Worm (Caenorhabditis elegans) whole organism, L2 larva: Measurements from ENCODE around the gene str-145.

Experiments used
- R02D3.7 ChIP-seq: fragments of 150-350 bp; optimal IDR thresholded peaks from 2 replicates; lab custom pipeline; 2014; ENCODE audit warnings: missing biosample characterization, missing genetic modification characterization
- ZK546.5 ChIP-seq: sonication (generic microtip); optimal IDR thresholded peaks from 2 replicates; lab custom pipeline; 2017; ENCODE audit warnings: missing biosample characterization, missing genetic modification characterization
- alr-1 ChIP-seq: fragments of 150-350 bp; optimal IDR thresholded peaks from 2 replicates; lab custom pipeline; 2014; ENCODE audit warnings: missing biosample characterization, missing genetic modification characterization
- aly-2 ChIP-seq: fragments of 150-350 bp; optimal IDR thresholded peaks from 2 replicates; lab custom pipeline; 2014; ENCODE audit warnings: missing biosample characterization, missing genetic modification characterization
- ama-1 ChIP-seq: fragments of 150-350 bp; optimal IDR thresholded peaks from 2 replicates; lab custom pipeline; 2018; ENCODE audit warnings: inconsistent platforms
- blmp-1 ChIP-seq: sonication (generic microtip); optimal IDR thresholded peaks from 2 replicates; lab custom pipeline; 2017; ENCODE audit warnings: missing genetic modification characterization, mild to moderate bottlenecking, missing compliant biosample characterization, antibody characterized with exemption, moderate library complexity; ENCODE audit not compliant: insufficient read depth
- ceh-82 ChIP-seq: fragments of 150-350 bp; optimal IDR thresholded peaks from 2 replicates; lab custom pipeline; 2014; ENCODE audit warnings: missing biosample characterization, missing genetic modification characterization
- crh-2 ChIP-seq: sonication (generic microtip); optimal IDR thresholded peaks from 2 replicates; lab custom pipeline; 2017; ENCODE audit warnings: missing biosample characterization, missing genetic modification characterization
- dmd-4 ChIP-seq: sonication (generic microtip); optimal IDR thresholded peaks from 2 replicates; lab custom pipeline; 2017; ENCODE audit warnings: missing biosample characterization, missing genetic modification characterization
- egl-27 ChIP-seq: sonication (generic microtip); optimal IDR thresholded peaks from 3 replicates; lab custom pipeline; 2017; ENCODE audit warnings: missing biosample characterization, missing genetic modification reagents, missing genetic modification characterization
- elt-3 ChIP-seq: sonication (generic microtip); optimal IDR thresholded peaks from 2 replicates; lab custom pipeline; 2017; ENCODE audit warnings: missing biosample characterization, missing genetic modification characterization
- fos-1 ChIP-seq: fragments of 150-350 bp; optimal IDR thresholded peaks from 2 replicates; lab custom pipeline; 2014; ENCODE audit warnings: missing biosample characterization, missing genetic modification characterization
- gmeb-1 ChIP-seq: fragments of 150-350 bp; optimal IDR thresholded peaks from 2 replicates; lab custom pipeline; 2014; ENCODE audit warnings: missing biosample characterization, missing genetic modification characterization
- lin-11 ChIP-seq: fragments of 150-350 bp; sonication (generic microtip); optimal IDR thresholded peaks from 2 replicates; lab custom pipeline; 2014; ENCODE audit warnings: missing biosample characterization, missing genetic modification characterization, inconsistent platforms, mixed read lengths
- lin-13 ChIP-seq: fragments of 150-350 bp; optimal IDR thresholded peaks from 2 replicates; lab custom pipeline; 2014; ENCODE audit warnings: missing biosample characterization, missing genetic modification reagents, missing genetic modification characterization
- lsy-2 ChIP-seq, 2 experiments: fragments of 150-350 bp in 1 of 2; sonication (generic microtip) in 1 of 2; optimal IDR thresholded peaks; 2 replicates each; lab custom pipeline; 2014 to 2017; ENCODE audit warnings: missing biosample characterization in 2 of 2, missing genetic modification characterization in 2 of 2
- mab-5 ChIP-seq: fragments of 150-350 bp; optimal IDR thresholded peaks from 2 replicates; lab custom pipeline; 2014; ENCODE audit warnings: missing biosample characterization, missing genetic modification characterization
- mdl-1 ChIP-seq, 2 experiments: fragments of 150-350 bp in 1 of 2; sonication (generic microtip) in 1 of 2; optimal IDR thresholded peaks; 2 replicates each; lab custom pipeline; 2017; ENCODE audit warnings: missing biosample characterization in 2 of 2, missing genetic modification characterization in 2 of 2
- nhr-10 ChIP-seq: sonication (generic microtip); optimal IDR thresholded peaks from 2 replicates; lab custom pipeline; 2017; ENCODE audit warnings: missing biosample characterization, missing genetic modification characterization
- nhr-12 ChIP-seq: fragments of 150-350 bp; optimal IDR thresholded peaks from 2 replicates; lab custom pipeline; 2014; ENCODE audit warnings: missing biosample characterization, missing genetic modification characterization
- nhr-129 ChIP-seq: fragments of 150-350 bp; optimal IDR thresholded peaks from 2 replicates; lab custom pipeline; 2014; ENCODE audit warnings: missing biosample characterization, missing genetic modification characterization
- nhr-21 ChIP-seq: fragments of 150-350 bp; optimal IDR thresholded peaks from 2 replicates; lab custom pipeline; 2014; ENCODE audit warnings: missing biosample characterization, missing genetic modification characterization
- nhr-6 ChIP-seq: fragments of 150-350 bp; optimal IDR thresholded peaks from 2 replicates; lab custom pipeline; 2014; ENCODE audit warnings: missing biosample characterization, missing genetic modification characterization
- peb-1 ChIP-seq: fragments of 150-350 bp; optimal IDR thresholded peaks from 2 replicates; lab custom pipeline; 2014; ENCODE audit warnings: missing biosample characterization, missing genetic modification characterization
- sem-4 ChIP-seq: fragments of 150-350 bp; optimal IDR thresholded peaks from 2 replicates; lab custom pipeline; 2014; ENCODE audit warnings: missing biosample characterization, missing genetic modification reagents, missing genetic modification characterization
- skn-1 ChIP-seq: sonication (generic microtip); optimal IDR thresholded peaks from 2 replicates; lab custom pipeline; 2017; ENCODE audit warnings: missing biosample characterization, missing genetic modification characterization
- sma-3 ChIP-seq: sonication (generic microtip); optimal IDR thresholded peaks from 2 replicates; lab custom pipeline; 2016; ENCODE audit warnings: missing genetic modification reagents, missing genetic modification characterization, missing compliant biosample characterization
- snpc-4 ChIP-seq: fragments of 150-350 bp; optimal IDR thresholded peaks from 2 replicates; lab custom pipeline; 2014; ENCODE audit warnings: missing biosample characterization, missing genetic modification characterization
- unc-39 ChIP-seq: fragments of 150-350 bp; optimal IDR thresholded peaks from 2 replicates; lab custom pipeline; 2014; ENCODE audit warnings: missing biosample characterization, missing genetic modification characterization
- unc-62 ChIP-seq: fragments of 150-350 bp; optimal IDR thresholded peaks from 2 replicates; lab custom pipeline; 2014; ENCODE audit warnings: missing biosample characterization, missing genetic modification reagents, missing genetic modification characterization
- ztf-11 ChIP-seq: sonication (generic microtip); optimal IDR thresholded peaks from 2 replicates; lab custom pipeline; 2017; ENCODE audit warnings: missing biosample characterization, missing genetic modification characterization
- ztf-4 ChIP-seq: fragments of 150-350 bp; optimal IDR thresholded peaks from 2 replicates; lab custom pipeline; 2014; ENCODE audit warnings: missing biosample characterization, missing genetic modification characterization

Gene str-145

ce11 chrV:8098239-8098638 is at the start of gene str-145:
str-145 (minus strand) TSS chrV:8098339.
- TF ChIP-seq peb-1 (no peak), mdl-1 (tag; optimal IDR thresholded peaks at IDR 0.05; lab: Kevin White, UChicago) (no peak), sma-3 (GFP tag; lab: Kevin White, UChicago) (no peak), blmp-1 (tag; lab: Kevin White, UChicago) (no peak), unc-39 (tag; lab: Kevin White, UChicago) (no peak), aly-2 (no peak)

ce11 chrV:8145329-8145728 is 47.2 kb upstream of the str-145 start, which contains the start of gene D1014.13:
D1014.13 (plus strand) TSS chrV:8145629.
- TF ChIP-seq R02D3.7 (tag; lab: Kevin White, UChicago) (no peak), ztf-11 (tag; lab: Kevin White, UChicago) (no peak), crh-2 (tag; lab: Kevin White, UChicago) (no peak), alr-1 (tag; lab: Kevin White, UChicago) (no peak), ZK546.5 (tag; lab: Kevin White, UChicago) (no peak), mab-5 (tag; lab: Kevin White, UChicago) (no peak), lin-11 (tag; lab: Kevin White, UChicago) (no peak), unc-62 (GFP tag; lab: Kevin White, UChicago) (no peak), elt-3 (tag; lab: Kevin White, UChicago) (no peak), unc-39 (tag; lab: Kevin White, UChicago) (no peak), sem-4 (no peak), ztf-4 (tag; lab: Kevin White, UChicago) (no peak)

- TF ChIP-seq ZK546.5 (tag; lab: Kevin White, UChicago) (no peak), egl-27 (tag; lab: Kevin White, UChicago) (no peak)
- TF ChIP-seq, all 48 proteins: peak for 0
Observed at ce11 chrV:8144515-8144914, 46.4 kb upstream of the str-145 start.

ce11 chrV:8143605-8144004 is 45.5 kb upstream of the str-145 start, which contains the start of gene D1014.2:
D1014.2 (plus strand) TSS chrV:8143905.
- TF ChIP-seq unc-62 (GFP tag; lab: Kevin White, UChicago) (no peak), skn-1 (tag; lab: Kevin White, UChicago) (no peak), ama-1 (lab: Kevin White, UChicago) (no peak), dmd-4 (tag; lab: Kevin White, UChicago) (no peak), nhr-6 (tag; lab: Kevin White, UChicago) (no peak), alr-1 (tag; lab: Kevin White, UChicago) (no peak), nhr-21 (tag; lab: Kevin White, UChicago) (no peak), ztf-11 (tag; lab: Kevin White, UChicago) (no peak), lsy-2 (tag; optimal IDR thresholded peaks at IDR 0.05; lab: Kevin White, UChicago) (no peak), fos-1 (tag; lab: Kevin White, UChicago) (no peak), mab-5 (tag; lab: Kevin White, UChicago) (no peak), gmeb-1 (no peak), snpc-4 (tag; lab: Kevin White, UChicago) (no peak), nhr-129 (tag; lab: Kevin White, UChicago) (no peak), lin-13 (no peak), nhr-12 (tag; lab: Kevin White, UChicago) (no peak), ceh-82 (tag; lab: Kevin White, UChicago) (no peak), sma-3 (GFP tag; lab: Kevin White, UChicago) (no peak)

- no peak for TF ChIP-seq nhr-10 (tag; lab: Kevin White, UChicago)
- no peak for TF ChIP-seq skn-1 (tag; lab: Kevin White, UChicago)
- TF ChIP-seq, all 48 proteins: peak for 0
Observed at ce11 chrV:8132926-8133325, 34.8 kb upstream of the str-145 start, which contains the start of gene D1014.4. D1014.4 (plus strand) TSS chrV:8133226.

ce11 chrV:8131628-8132027 is 33.5 kb upstream of the str-145 start:
- TF ChIP-seq blmp-1 (tag; lab: Kevin White, UChicago) (no peak), ama-1 (lab: Kevin White, UChicago) (peak; percentile 25), unc-62 (GFP tag; lab: Kevin White, UChicago) (no peak), skn-1 (tag; lab: Kevin White, UChicago) (no peak)
